Fruit fly (Drosophila melanogaster): ENCODE data around the gene hth.

dm6 chr3R:10599624-10600306, 39.6 kb downstream of the hth start:
- TF ChIP-seq CG8159 (tag; optimal IDR thresholded peaks at IDR 0.05) (no peak), CG8301 (tag; optimal IDR thresholded peaks at IDR 0.05) (no peak), CG15710 (tag; optimal IDR thresholded peaks at IDR 0.05) (no peak), CG32121 (GFP tag; IDR thresholded peaks at IDR 0.05) (no peak), CG34367 (tag; optimal IDR thresholded peaks at IDR 0.05) (no peak), Ets98B (GFP tag; IDR thresholded peaks at IDR 0.05) (no peak), D1 (tag; optimal IDR thresholded peaks at IDR 0.05) (no peak), Pif1A (GFP tag; optimal IDR thresholded peaks at IDR 0.05) (no peak), Pif1B (GFP tag; optimal IDR thresholded peaks at IDR 0.05) (no peak), rn (GFP tag; IDR thresholded peaks at IDR 0.05) (no peak), Snoo (tag; optimal IDR thresholded peaks at IDR 0.05) (no peak), gl (tag; optimal IDR thresholded peaks at IDR 0.05) (no peak)

All from whole organism, pupa.